Worm (Caenorhabditis elegans) whole organism, late embryonic: Measurements from ENCODE around the gene rgs-2.

Experiments
- C08G9.2 ChIP-seq: sonication (generic microtip); optimal IDR thresholded peaks from 2 replicates; lab custom pipeline; 2016; ENCODE audit warnings: mild to moderate bottlenecking, missing genetic modification characterization, moderate library complexity, missing compliant biosample characterization
- C38D4.7 ChIP-seq: fragments of 200-800 bp; sonication (Bioruptor generic); optimal IDR thresholded peaks from 2 replicates; lab custom pipeline; 2018; ENCODE audit warnings: mild to moderate bottlenecking, missing genetic modification characterization, moderate library complexity, missing compliant biosample characterization
- F13H6.1 ChIP-seq: sonication (generic microtip); optimal IDR thresholded peaks from 2 replicates; lab custom pipeline; 2016; ENCODE audit warnings: missing genetic modification characterization, missing compliant biosample characterization
- Y22D7AL.16 ChIP-seq: sonication (generic microtip); optimal IDR thresholded peaks from 2 replicates; lab custom pipeline; 2016; ENCODE audit warnings: missing genetic modification characterization, missing compliant biosample characterization
- ahr-1 ChIP-seq: sonication (generic microtip); optimal IDR thresholded peaks from 2 replicates; lab custom pipeline; 2016; ENCODE audit warnings: missing genetic modification characterization, missing compliant biosample characterization
- ama-1 ChIP-seq: fragments of 150-350 bp; optimal IDR thresholded peaks from 2 replicates; lab custom pipeline; 2014
- ceh-14 ChIP-seq: sonication (generic microtip); optimal IDR thresholded peaks from 2 replicates; lab custom pipeline; 2016; ENCODE audit warnings: missing genotype, missing genetic modification characterization, missing compliant biosample characterization
- ceh-18 ChIP-seq: sonication (generic microtip); optimal IDR thresholded peaks from 2 replicates; lab custom pipeline; 2016; ENCODE audit warnings: missing genetic modification characterization, missing compliant biosample characterization
- ceh-19 ChIP-seq: fragments of 200-800 bp; sonication (Bioruptor generic); optimal IDR thresholded peaks from 2 replicates; lab custom pipeline; 2018; ENCODE audit warnings: mild to moderate bottlenecking, missing genetic modification characterization, missing compliant biosample characterization
- ceh-2 ChIP-seq: sonication (generic microtip); optimal IDR thresholded peaks from 2 replicates; lab custom pipeline; 2016; ENCODE audit warnings: missing genotype, missing genetic modification characterization, missing compliant biosample characterization
- ceh-22 ChIP-seq: sonication (generic microtip); optimal IDR thresholded peaks from 2 replicates; lab custom pipeline; 2017; ENCODE audit warnings: missing biosample characterization, missing genetic modification characterization
- ceh-24 ChIP-seq: sonication (generic microtip); optimal IDR thresholded peaks from 2 replicates; lab custom pipeline; 2016; ENCODE audit warnings: mild to moderate bottlenecking, missing genetic modification characterization, missing compliant biosample characterization
- ceh-30 ChIP-seq: fragments of 150-350 bp; optimal IDR thresholded peaks from 2 replicates; lab custom pipeline; 2014; ENCODE audit warnings: missing biosample characterization, missing genetic modification characterization
- ceh-34 ChIP-seq: sonication (generic microtip); optimal IDR thresholded peaks from 2 replicates; lab custom pipeline; 2016; ENCODE audit warnings: mild to moderate bottlenecking, missing genetic modification characterization, missing compliant biosample characterization
- ceh-45 ChIP-seq: fragments of 200-800 bp; sonication (Bioruptor generic); IDR thresholded peaks from 2 replicates; pipeline ENCODE4 v1.3.6; 2022; ENCODE audit warnings: missing genetic modification reagents, missing genetic modification characterization, missing compliant biosample characterization
- ceh-48 ChIP-seq: sonication (generic microtip); optimal IDR thresholded peaks from 2 replicates; lab custom pipeline; 2016; ENCODE audit warnings: missing genetic modification characterization, inconsistent platforms, missing compliant biosample characterization
- ceh-6 ChIP-seq: fragments of 200-800 bp; sonication (Bioruptor generic); optimal IDR thresholded peaks from 2 replicates; lab custom pipeline; 2018; ENCODE audit warnings: mild to moderate bottlenecking, missing genetic modification characterization, missing compliant biosample characterization
- ceh-9 ChIP-seq: sonication (generic microtip); optimal IDR thresholded peaks from 2 replicates; lab custom pipeline; 2016; ENCODE audit warnings: mild to moderate bottlenecking, missing genetic modification characterization, inconsistent platforms, missing compliant biosample characterization
- dmd-4 ChIP-seq: sonication (generic microtip); optimal IDR thresholded peaks from 2 replicates; lab custom pipeline; 2016; ENCODE audit warnings: borderline replicate concordance, missing genetic modification characterization, missing compliant biosample characterization
- dve-1 ChIP-seq: sonication (generic microtip); optimal IDR thresholded peaks from 2 replicates; lab custom pipeline; 2017; ENCODE audit warnings: antibody characterized with exemption, mild to moderate bottlenecking, missing genetic modification characterization, missing compliant biosample characterization
- elt-2 ChIP-seq: sonication (generic microtip); optimal IDR thresholded peaks from 2 replicates; lab custom pipeline; 2016; ENCODE audit warnings: missing genetic modification reagents, missing genetic modification characterization, missing compliant biosample characterization
- elt-4 ChIP-seq: sonication (generic microtip); optimal IDR thresholded peaks from 2 replicates; lab custom pipeline; 2016; ENCODE audit warnings: missing genetic modification characterization, missing compliant biosample characterization
- eyg-1 ChIP-seq: sonication (generic microtip); optimal IDR thresholded peaks from 2 replicates; lab custom pipeline; 2016; ENCODE audit warnings: missing genotype, missing genetic modification characterization, missing compliant biosample characterization
- fkh-10 ChIP-seq: fragments of 150-350 bp; optimal IDR thresholded peaks from 2 replicates; lab custom pipeline; 2014; ENCODE audit warnings: missing biosample characterization, missing genetic modification reagents, missing genetic modification characterization
- gmeb-2 ChIP-seq: sonication (generic microtip); optimal IDR thresholded peaks from 2 replicates; lab custom pipeline; 2016; ENCODE audit warnings: missing genetic modification characterization, inconsistent platforms, missing compliant biosample characterization
- hlh-13 ChIP-seq: fragments of 200-800 bp; sonication (Bioruptor generic); optimal IDR thresholded peaks from 2 replicates; lab custom pipeline; 2018; ENCODE audit warnings: mild to moderate bottlenecking, missing genetic modification characterization, missing compliant biosample characterization
- hlh-15 ChIP-seq: sonication (generic microtip); optimal IDR thresholded peaks from 2 replicates; lab custom pipeline; 2016; ENCODE audit warnings: missing genetic modification characterization, missing compliant biosample characterization
- hlh-30 ChIP-seq: sonication (generic microtip); optimal IDR thresholded peaks from 2 replicates; lab custom pipeline; 2017; ENCODE audit warnings: antibody characterized with exemption, missing genetic modification characterization, missing compliant biosample characterization; ENCODE audit not compliant: insufficient read depth
- hlh-6 ChIP-seq: sonication (generic microtip); optimal IDR thresholded peaks from 2 replicates; lab custom pipeline; 2016; ENCODE audit warnings: missing genotype, missing genetic modification characterization, missing compliant biosample characterization
- hlh-8 ChIP-seq: sonication (generic microtip); optimal IDR thresholded peaks from 2 replicates; lab custom pipeline; 2016; ENCODE audit warnings: missing genotype, missing genetic modification characterization, missing compliant biosample characterization
- lim-6 ChIP-seq: sonication (generic microtip); optimal IDR thresholded peaks from 2 replicates; lab custom pipeline; 2016; ENCODE audit warnings: missing genetic modification characterization, missing compliant biosample characterization
- lin-11 ChIP-seq: fragments of 200-800 bp; sonication (Bioruptor generic); optimal IDR thresholded peaks from 2 replicates; lab custom pipeline; 2018; ENCODE audit warnings: mild to moderate bottlenecking, missing genetic modification characterization, missing compliant biosample characterization
- madf-2 ChIP-seq: sonication (generic microtip); optimal IDR thresholded peaks from 2 replicates; lab custom pipeline; 2017; ENCODE audit warnings: missing genetic modification characterization, missing compliant biosample characterization
- mec-3 ChIP-seq: sonication (generic microtip); optimal IDR thresholded peaks from 2 replicates; lab custom pipeline; 2016; ENCODE audit warnings: borderline replicate concordance, missing genetic modification characterization, missing compliant biosample characterization
- nfya-1 ChIP-seq: sonication (generic microtip); optimal IDR thresholded peaks from 2 replicates; lab custom pipeline; 2017; ENCODE audit warnings: missing genetic modification characterization, mild to moderate bottlenecking, missing compliant biosample characterization, antibody characterized with exemption, moderate library complexity
- nhr-11 ChIP-seq: fragments of 150-350 bp; optimal IDR thresholded peaks from 2 replicates; lab custom pipeline; 2014; ENCODE audit warnings: missing biosample characterization, missing genetic modification characterization
- nhr-232 ChIP-seq: sonication (generic microtip); optimal IDR thresholded peaks from 2 replicates; lab custom pipeline; 2016; ENCODE audit warnings: missing genetic modification characterization, missing compliant biosample characterization
- npax-4 ChIP-seq: sonication (generic microtip); optimal IDR thresholded peaks from 2 replicates; lab custom pipeline; 2016; ENCODE audit warnings: missing genetic modification characterization, missing compliant biosample characterization
- pax-1 ChIP-seq: fragments of 150-350 bp; optimal IDR thresholded peaks from 2 replicates; lab custom pipeline; 2014; ENCODE audit warnings: missing biosample characterization, missing genetic modification characterization
- pros-1 ChIP-seq: fragments of 150-350 bp; optimal IDR thresholded peaks from 2 replicates; lab custom pipeline; 2014; ENCODE audit warnings: missing biosample characterization, missing genetic modification reagents, missing genetic modification characterization
- ref-2 ChIP-seq: sonication (generic microtip); optimal IDR thresholded peaks from 2 replicates; lab custom pipeline; 2016; ENCODE audit warnings: missing genetic modification characterization, missing compliant biosample characterization
- rnt-1 ChIP-seq: sonication (generic microtip); optimal IDR thresholded peaks from 2 replicates; lab custom pipeline; 2016; ENCODE audit warnings: missing genetic modification characterization, missing compliant biosample characterization
- sox-2 ChIP-seq: fragments of 200-800 bp; sonication (Bioruptor generic); IDR thresholded peaks from 2 replicates; pipeline ENCODE4 v1.3.6; 2022; ENCODE audit warnings: missing genetic modification reagents, missing genetic modification characterization, missing compliant biosample characterization
- syd-9 ChIP-seq: sonication (generic microtip); optimal IDR thresholded peaks from 2 replicates; lab custom pipeline; 2016; ENCODE audit warnings: mild to moderate bottlenecking, missing genetic modification characterization, moderate library complexity, missing compliant biosample characterization
- unc-3 ChIP-seq, 2 experiments: fragments of 200-800 bp in 1 of 2; sonication (Bioruptor generic) in 1 of 2; sonication (generic microtip) in 1 of 2; conservative IDR thresholded peaks in 1 of 2; optimal IDR thresholded peaks in 1 of 2; 2 replicates each; pipeline versions ENCODE4 v1.3.6 to Lab custom; 2016 to 2022; ENCODE audit warnings: missing compliant biosample characterization in 2 of 2, missing genetic modification characterization in 2 of 2, missing genetic modification reagents in 1 of 2
- unc-55 ChIP-seq: sonication (generic microtip); optimal IDR thresholded peaks from 2 replicates; lab custom pipeline; 2017; ENCODE audit warnings: missing biosample characterization, missing genetic modification reagents, missing genetic modification characterization
- unc-86 ChIP-seq: sonication (generic microtip); optimal IDR thresholded peaks from 2 replicates; lab custom pipeline; 2016; ENCODE audit warnings: missing genetic modification characterization, missing compliant biosample characterization

The rgs-2 gene

DNA sequence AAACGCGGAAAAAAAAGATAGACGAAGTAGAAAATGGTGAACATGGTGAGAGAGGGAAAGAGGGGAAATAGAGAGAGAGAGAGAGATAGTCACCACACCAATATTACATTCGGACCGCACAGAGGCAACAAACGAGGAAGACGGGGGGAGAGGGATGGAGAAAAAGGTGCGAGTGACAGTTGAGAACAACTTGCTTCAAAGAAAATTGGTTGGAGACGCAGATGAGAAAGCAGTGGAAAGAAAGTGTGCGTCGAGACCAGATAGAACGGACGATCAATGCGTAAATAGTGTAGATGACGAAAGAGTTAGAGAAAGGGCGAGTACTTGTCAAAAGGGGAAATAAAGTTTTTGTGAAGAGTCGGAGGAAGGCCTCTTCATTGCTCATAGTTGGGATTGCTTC lies 42.1 kb upstream of the rgs-2 start (continued):
- peak; percentile 56 for TF ChIP-seq dve-1 (tag; lab: Kevin White, UChicago)
- TF ChIP-seq mec-3 (tag; lab: Kevin White, UChicago) = no peak
- TF ChIP-seq lin-11 (tag; lab: Kevin White, UChicago) = no peak
- TF ChIP-seq fkh-10 (GFP tag; lab: Kevin White, UChicago) = no peak
- no peak for TF ChIP-seq elt-4 (tag; lab: Kevin White, UChicago)
- peak; percentile 55 for TF ChIP-seq ceh-2 (tag; lab: Kevin White, UChicago)
- no peak for TF ChIP-seq nhr-11 (tag; lab: Kevin White, UChicago)
- peak; percentile 4 for TF ChIP-seq ceh-30 (tag; lab: Kevin White, UChicago)
- no peak for TF ChIP-seq hlh-15 (tag; lab: Kevin White, UChicago)
- no peak for TF ChIP-seq ceh-9 (tag; lab: Kevin White, UChicago)
- TF ChIP-seq madf-2 (tag; lab: Kevin White, UChicago) = no peak
- peak; percentile 7 for TF ChIP-seq ref-2
- TF ChIP-seq gmeb-2 (tag; lab: Kevin White, UChicago) = no peak
- TF ChIP-seq ceh-19 = peak; percentile 46
- peak; percentile 46 for TF ChIP-seq rnt-1 (tag; lab: Kevin White, UChicago)
- TF ChIP-seq dmd-4 (tag; lab: Kevin White, UChicago) = peak; percentile 31
- TF ChIP-seq nfya-1 (tag; lab: Kevin White, UChicago) = peak; percentile 79
- no peak for TF ChIP-seq C38D4.7 (GFP tag; lab: Kevin White, UChicago)
- TF ChIP-seq F13H6.1 (tag; lab: Kevin White, UChicago) = peak; percentile 34
- peak; percentile 52 for TF ChIP-seq ceh-48
- TF ChIP-seq ceh-34 (tag; lab: Kevin White, UChicago) = peak; percentile 71
- no peak for TF ChIP-seq lim-6 (tag; lab: Kevin White, UChicago)
- no peak for TF ChIP-seq ama-1 (lab: Kevin White, UChicago)
- TF ChIP-seq syd-9 (tag; lab: Kevin White, UChicago) = peak; percentile 58
- no peak for TF ChIP-seq ceh-24 (tag; lab: Kevin White, UChicago)
- peak; percentile 38 for TF ChIP-seq C08G9.2
- TF ChIP-seq sox-2 (GFP tag; lab: Robert Waterston, UW) = peak; percentile 7; the same call in 1 of the 2 replicates
- TF ChIP-seq Y22D7AL.16 = no peak
- peak; percentile 70 for TF ChIP-seq ceh-18 (tag; lab: Kevin White, UChicago)
- no peak for TF ChIP-seq pax-1
- TF ChIP-seq elt-2 (tag; lab: Kevin White, UChicago) = peak; percentile 43
- TF ChIP-seq ahr-1 (tag; lab: Kevin White, UChicago) = no peak
- peak; percentile 1 for TF ChIP-seq ceh-22
- no peak for TF ChIP-seq eyg-1 (tag; lab: Kevin White, UChicago)
- TF ChIP-seq hlh-13 (GFP tag; lab: Kevin White, UChicago) = no peak
- TF ChIP-seq nhr-232 (tag; lab: Kevin White, UChicago) = peak; percentile 3
- no peak for TF ChIP-seq unc-3 (GFP tag; conservative IDR thresholded peaks at IDR 0.05; lab: Robert Waterston, UW)
- no peak for TF ChIP-seq unc-3 (tag; optimal IDR thresholded peaks at IDR 0.05; lab: Kevin White, UChicago)
- no peak for TF ChIP-seq ceh-6 (GFP tag; lab: Kevin White, UChicago)
- peak; percentile 92 for TF ChIP-seq unc-55
- peak; percentile 64 for TF ChIP-seq pros-1 (tag; lab: Kevin White, UChicago)
- peak; percentile 2 for TF ChIP-seq npax-4
- TF ChIP-seq ceh-45 (GFP tag; lab: Robert Waterston, UW) = no peak
- TF ChIP-seq hlh-8 (tag; lab: Kevin White, UChicago) = peak; percentile 56
- peak; percentile 48 for TF ChIP-seq hlh-30 (tag; lab: Kevin White, UChicago)
- TF ChIP-seq hlh-6 (tag; lab: Kevin White, UChicago) = no peak
- TF ChIP-seq unc-86 (tag; lab: Kevin White, UChicago) = no peak
- TF ChIP-seq ceh-14 (tag; lab: Kevin White, UChicago) = peak; percentile 64
